Fruit fly (Drosophila melanogaster) whole organism, embryonic: ENCODE results near the gene CG18622.

Experiments
- Adf1 ChIP-seq: fragments of 200-800 bp; sonication (Bioruptor generic); IDR thresholded peaks from 2 replicates; pipeline ENCODE4 v1.3.6; 2022; ENCODE audit warnings: missing biosample characterization, missing genetic modification characterization
- Aef1 ChIP-seq: fragments of 200-800 bp; sonication (Bioruptor generic); IDR thresholded peaks from 3 replicates; pipeline ENCODE4 v1.3.6; 2022; ENCODE audit warnings: missing biosample characterization, missing genetic modification characterization
- Antp ChIP-seq: fragments of 200-800 bp; sonication (Bioruptor generic); optimal IDR thresholded peaks from 3 replicates; lab custom pipeline; 2016; ENCODE audit warnings: missing biosample characterization, missing genetic modification characterization
- Atf3 ChIP-seq: fragments of 200-800 bp; sonication (Bioruptor generic); optimal IDR thresholded peaks from 3 replicates; lab custom pipeline; 2016; ENCODE audit warnings: missing biosample characterization, missing genetic modification characterization
- CG10543 ChIP-seq: fragments of 200-800 bp; sonication (Bioruptor generic); optimal IDR thresholded peaks from 3 replicates; lab custom pipeline; 2017; ENCODE audit warnings: missing biosample characterization, mild to moderate bottlenecking, missing genetic modification characterization, moderate library complexity
- CG11247 ChIP-seq: fragments of 200-800 bp; sonication (Bioruptor generic); IDR thresholded peaks from 2 replicates; pipeline ENCODE4 v1.3.6; 2022; ENCODE audit warnings: missing biosample characterization, missing genetic modification characterization
- CG11560 ChIP-seq: fragments of 200-800 bp; sonication (Bioruptor generic); IDR thresholded peaks from 3 replicates; pipeline ENCODE4 v1.3.6; 2022; ENCODE audit warnings: missing biosample characterization, missing genetic modification characterization
- CG1233 ChIP-seq: fragments of 200-800 bp; sonication (Bioruptor generic); optimal IDR thresholded peaks from 4 replicates; lab custom pipeline; 2018; ENCODE audit warnings: missing biosample characterization, mild to moderate bottlenecking, missing genetic modification characterization
- CG15601 ChIP-seq: fragments of 200-800 bp; sonication (Bioruptor generic); optimal IDR thresholded peaks from 3 replicates; lab custom pipeline; 2019; ENCODE audit warnings: missing biosample characterization, mild to moderate bottlenecking, missing genetic modification characterization, moderate library complexity
- CG32767 ChIP-seq: fragments of 200-800 bp; sonication (Bioruptor generic); IDR thresholded peaks from 2 replicates; pipeline ENCODE4 v1.3.6; 2022; ENCODE audit warnings: missing biosample characterization, missing genetic modification characterization
- CG34224 ChIP-seq: fragments of 200-800 bp; sonication (Bioruptor generic); IDR thresholded peaks from 3 replicates; pipeline ENCODE4 v1.3.6; 2022; ENCODE audit warnings: missing biosample characterization, missing genetic modification characterization; ENCODE audit not compliant: partially characterized antibody
- CG3995 ChIP-seq: fragments of 200-800 bp; sonication (Bioruptor generic); optimal IDR thresholded peaks from 3 replicates; lab custom pipeline; 2016; ENCODE audit warnings: missing biosample characterization, missing genetic modification characterization
- CG42726 ChIP-seq: fragments of 200-800 bp; sonication (Bioruptor generic); IDR thresholded peaks from 2 replicates; pipeline ENCODE4 v1.3.6; 2022; ENCODE audit warnings: missing biosample characterization, missing genetic modification characterization; ENCODE audit not compliant: partially characterized antibody
- CG4424 ChIP-seq: fragments of 200-800 bp; sonication (Bioruptor generic); optimal IDR thresholded peaks from 3 replicates; lab custom pipeline; 2016; ENCODE audit warnings: missing biosample characterization, missing genetic modification characterization
- CG5180 ChIP-seq: fragments of 200-800 bp; sonication (Bioruptor generic); optimal IDR thresholded peaks from 3 replicates; lab custom pipeline; 2017; ENCODE audit warnings: missing biosample characterization, missing genetic modification characterization, mild to moderate bottlenecking, moderate library complexity, missing genetic modification reagents
- CG7357 ChIP-seq: fragments of 200-800 bp; sonication (Bioruptor generic); IDR thresholded peaks from 3 replicates; pipeline ENCODE4 v1.3.6; 2022; ENCODE audit warnings: missing biosample characterization, missing genetic modification characterization
- CG8478 ChIP-seq: fragments of >200 bp; optimal IDR thresholded peaks from 2 replicates; lab custom pipeline; 2018
- CTCF ChIP-seq: fragments of 200-800 bp; sonication (Bioruptor generic); optimal IDR thresholded peaks from 2 replicates; lab custom pipeline; 2017; ENCODE audit warnings: missing biosample characterization, mild to moderate bottlenecking, missing genetic modification characterization, moderate library complexity
- CoRest ChIP-seq: fragments of 200-800 bp; sonication (Bioruptor generic); optimal IDR thresholded peaks from 3 replicates; lab custom pipeline; 2018; ENCODE audit warnings: missing biosample characterization, mild to moderate bottlenecking, missing genetic modification characterization, moderate library complexity
- Dek ChIP-seq: fragments of 200-800 bp; sonication (Bioruptor generic); optimal IDR thresholded peaks from 3 replicates; lab custom pipeline; 2019; ENCODE audit warnings: missing biosample characterization, mild to moderate bottlenecking, missing genetic modification characterization, moderate library complexity
- Dip2 ChIP-seq: fragments of 200-800 bp; sonication (Bioruptor generic); IDR thresholded peaks from 2 replicates; pipeline ENCODE4 v1.3.6; 2022; ENCODE audit warnings: missing biosample characterization, missing genetic modification characterization
- Dll ChIP-seq: fragments of 200-800 bp; sonication (Bioruptor generic); IDR thresholded peaks from 4 replicates; pipeline ENCODE4 v1.3.6; 2022; ENCODE audit warnings: missing biosample characterization, missing genetic modification characterization; ENCODE audit not compliant: partially characterized antibody
- Dref ChIP-seq: fragments of 200-800 bp; sonication (Bioruptor generic); IDR thresholded peaks from 2 replicates; pipeline ENCODE4 v1.3.6; 2022; ENCODE audit warnings: missing biosample characterization, missing genetic modification characterization
- E2f2 ChIP-seq: fragments of 200-800 bp; sonication (Bioruptor generic); IDR thresholded peaks from 2 replicates; pipeline ENCODE4 v1.3.6; 2022; ENCODE audit warnings: missing biosample characterization, missing genetic modification characterization
- Jarid2 ChIP-seq: fragments of 200-800 bp; sonication (Bioruptor generic); optimal IDR thresholded peaks from 3 replicates; lab custom pipeline; 2017; ENCODE audit warnings: mild to moderate bottlenecking, missing biosample characterization, missing genetic modification reagents, missing genetic modification characterization
- Med ChIP-seq: fragments of 200-800 bp; sonication (Bioruptor generic); peaks from one replicate; lab custom pipeline; 2016; ENCODE audit warnings: missing biosample characterization, missing genetic modification characterization, mild to moderate bottlenecking, inconsistent platforms, moderate library complexity
- Nf-YC ChIP-seq: fragments of 200-800 bp; optimal IDR thresholded peaks from 3 replicates; lab custom pipeline; 2019; ENCODE audit warnings: missing biosample characterization, mild to moderate bottlenecking, missing genetic modification characterization, moderate library complexity
- Oaz ChIP-seq: fragments of 200-800 bp; sonication (Bioruptor generic); IDR thresholded peaks from 2 replicates; pipeline ENCODE4 v1.3.6; 2022; ENCODE audit warnings: missing biosample characterization, missing genetic modification characterization
- Opbp ChIP-seq: fragments of 200-800 bp; sonication (Bioruptor generic); IDR thresholded peaks from 3 replicates; pipeline ENCODE4 v1.3.6; 2022; ENCODE audit warnings: missing biosample characterization, missing genetic modification characterization; ENCODE audit not compliant: partially characterized antibody
- Poxn ChIP-seq: fragments of 200-800 bp; sonication (Bioruptor generic); IDR thresholded peaks from 2 replicates; pipeline ENCODE4 v1.3.6; 2022; ENCODE audit warnings: missing biosample characterization, missing genetic modification characterization
- Scr ChIP-seq: fragments of 200-800 bp; sonication (Bioruptor generic); IDR thresholded peaks from 2 replicates; pipeline ENCODE4 v1.3.6; 2022; ENCODE audit warnings: missing biosample characterization, missing genetic modification characterization; ENCODE audit not compliant: partially characterized antibody
- al ChIP-seq: fragments of 200-800 bp; sonication (Bioruptor generic); IDR thresholded peaks from 2 replicates; pipeline ENCODE4 v1.3.6; 2022; ENCODE audit warnings: missing biosample characterization, missing genetic modification characterization
- cad ChIP-seq: fragments of >200 bp; optimal IDR thresholded peaks from 2 replicates; lab custom pipeline; 2017; ENCODE audit warnings: missing biosample characterization, missing genetic modification characterization
- chinmo ChIP-seq: fragments of 200-800 bp; sonication (Bioruptor generic); IDR thresholded peaks from 4 replicates; pipeline ENCODE4 v1.3.6; 2022; ENCODE audit warnings: missing biosample characterization, missing genetic modification characterization; ENCODE audit not compliant: partially characterized antibody
- chm ChIP-seq: fragments of 200-800 bp; sonication (Bioruptor generic); IDR thresholded peaks from 2 replicates; pipeline ENCODE4 v1.3.6; 2022; ENCODE audit warnings: missing biosample characterization, missing genetic modification characterization
- dmrt99B ChIP-seq: fragments of 200-800 bp; sonication (Bioruptor generic); optimal IDR thresholded peaks from 2 replicates; lab custom pipeline; 2018; ENCODE audit warnings: missing biosample characterization, mild to moderate bottlenecking, missing genetic modification characterization, moderate library complexity
- esg ChIP-seq: fragments of 200-800 bp; sonication (Bioruptor generic); conservative IDR thresholded peaks from 2 replicates; pipeline ENCODE4 v1.3.6; 2022; ENCODE audit warnings: missing biosample characterization, missing genetic modification characterization
- inv ChIP-seq: fragments of 200-800 bp; sonication (Bioruptor generic); IDR thresholded peaks from 2 replicates; pipeline ENCODE4 v1.3.6; 2022; ENCODE audit warnings: missing biosample characterization, missing genetic modification characterization; ENCODE audit not compliant: partially characterized antibody
- kni ChIP-seq: fragments of 200-800 bp; sonication (Bioruptor generic); optimal IDR thresholded peaks from 3 replicates; lab custom pipeline; 2017; ENCODE audit warnings: mild to moderate bottlenecking, missing biosample characterization, missing genetic modification reagents, missing genetic modification characterization
- lab ChIP-seq: fragments of 200-800 bp; sonication (Bioruptor generic); optimal IDR thresholded peaks from 3 replicates; lab custom pipeline; 2017; ENCODE audit warnings: missing biosample characterization, missing genetic modification characterization, mild to moderate bottlenecking, moderate library complexity, missing genetic modification reagents
- nerfin-2 ChIP-seq: fragments of 200-800 bp; sonication (Bioruptor generic); IDR thresholded peaks from 2 replicates; pipeline ENCODE4 v1.3.6; 2022; ENCODE audit warnings: missing biosample characterization, missing genetic modification characterization; ENCODE audit not compliant: partially characterized antibody
- onecut ChIP-seq: fragments of 200-800 bp; sonication (Bioruptor generic); IDR thresholded peaks from 2 replicates; pipeline ENCODE4 v1.3.6; 2022; ENCODE audit warnings: missing biosample characterization, missing genetic modification characterization
- pros ChIP-seq: fragments of 200-800 bp; sonication (Bioruptor generic); optimal IDR thresholded peaks from 3 replicates; lab custom pipeline; 2019; ENCODE audit warnings: missing biosample characterization, mild to moderate bottlenecking, missing genetic modification characterization, moderate library complexity
- sd ChIP-seq: fragments of 200-800 bp; sonication (Bioruptor generic); optimal IDR thresholded peaks from 3 replicates; lab custom pipeline; 2018; ENCODE audit warnings: missing biosample characterization, mild to moderate bottlenecking, missing genetic modification characterization, moderate library complexity
- sens ChIP-seq: fragments of 200-800 bp; sonication (Bioruptor generic); peaks from one replicate; lab custom pipeline; 2016; ENCODE audit warnings: missing biosample characterization, missing genetic modification characterization
- sisA ChIP-seq: fragments of 200-800 bp; sonication (Bioruptor generic); IDR thresholded peaks from 2 replicates; pipeline ENCODE4 v1.3.6; 2022; ENCODE audit warnings: missing biosample characterization, missing genetic modification characterization
- toy ChIP-seq: fragments of 200-800 bp; sonication (Bioruptor generic); IDR thresholded peaks from 2 replicates; pipeline ENCODE4 v1.3.6; 2022; ENCODE audit warnings: missing biosample characterization, missing genetic modification characterization
- twi ChIP-seq: fragments of 200-800 bp; optimal IDR thresholded peaks from 2 replicates; lab custom pipeline; 2019; ENCODE audit warnings: missing biosample characterization, mild to moderate bottlenecking, missing genetic modification characterization, moderate library complexity
- z ChIP-seq: fragments of 200-800 bp; sonication (Bioruptor generic); IDR thresholded peaks from 3 replicates; pipeline ENCODE4 v1.3.6; 2022; ENCODE audit warnings: missing biosample characterization, missing genetic modification characterization

Gene CG18622

dm6 chr3R:16934154-16934992 is 53.2 kb downstream of the CG18622 start:
- TF ChIP-seq Atf3 = no peak
- no peak for TF ChIP-seq Dek (tag; lab: Kevin White, UChicago)
- TF ChIP-seq inv (GFP tag; lab: Robert Waterston, UW) = no peak
- peak; percentile 22; the same call in 1 of the 2 replicates for TF ChIP-seq Scr
- peak; percentile 13; the same call in 1 of the 2 replicates for TF ChIP-seq E2f2 (GFP tag; lab: Robert Waterston, UW)
- TF ChIP-seq CG11247 = 0 out of 2 replicates have a peak, but pooled peaks have one; percentile 33
- TF ChIP-seq Dll (GFP tag; lab: Robert Waterston, UW) = 0 out of 4 replicates have a peak, but pooled peaks have one; percentile 40
- TF ChIP-seq CG7357 (GFP tag; lab: Robert Waterston, UW) = no peak
- no peak for TF ChIP-seq lab (GFP tag; lab: Kevin White, UChicago)
- TF ChIP-seq Adf1 (GFP tag; lab: Robert Waterston, UW) = peak; percentile 67
- TF ChIP-seq Opbp (GFP tag; lab: Robert Waterston, UW) = peak; percentile 46; the same call in 2 of the 3 replicates
- TF ChIP-seq CG3995 (GFP tag; lab: Kevin White, UChicago) = no peak
- TF ChIP-seq CG34224 (GFP tag; lab: Robert Waterston, UW) = peak; percentile 39; the same call in 1 of the 3 replicates
- TF ChIP-seq Nf-YC (tag; lab: Kevin White, UChicago) = peak; percentile 79
- peak; percentile 99 for TF ChIP-seq CG8478 (lab: Kevin White, UChicago)
- no peak for TF ChIP-seq dmrt99B (tag; lab: Kevin White, UChicago)
- TF ChIP-seq Oaz (GFP tag; lab: Robert Waterston, UW) = no peak
- peak; percentile 77 for TF ChIP-seq Med
- TF ChIP-seq cad (GFP tag; lab: Kevin White, UChicago) = no peak
- TF ChIP-seq CG32767 (GFP tag; lab: Robert Waterston, UW) = peak; percentile 43; the same call in 1 of the 2 replicates
- TF ChIP-seq onecut = peak; percentile 69
- TF ChIP-seq chinmo (GFP tag; lab: Robert Waterston, UW) = 0 out of 4 replicates have a peak, but pooled peaks have one; percentile 39
- TF ChIP-seq CG42726 (GFP tag; lab: Robert Waterston, UW) = 0 out of 2 replicates have a peak, but pooled peaks have one; percentile 36
- TF ChIP-seq CG4424 (GFP tag; lab: Kevin White, UChicago) = no peak
- no peak for TF ChIP-seq toy (GFP tag; lab: Robert Waterston, UW)
- peak; percentile 84 for TF ChIP-seq CG5180 (GFP tag; lab: Kevin White, UChicago)
- peak; percentile 45 for TF ChIP-seq CG15601 (tag; lab: Kevin White, UChicago)
- peak; percentile 88 for TF ChIP-seq Dip2
- peak; percentile 11; the same call in 1 of the 3 replicates for TF ChIP-seq Aef1 (GFP tag; lab: Robert Waterston, UW)
- peak; percentile 50 for TF ChIP-seq CG10543 (GFP tag; lab: Kevin White, UChicago)
- TF ChIP-seq chm (GFP tag; lab: Robert Waterston, UW) = peak; percentile 50
- TF ChIP-seq twi (tag; lab: Kevin White, UChicago) = peak; percentile 0
- peak; percentile 43 for TF ChIP-seq Dref (GFP tag; lab: Robert Waterston, UW)
- TF ChIP-seq Poxn (GFP tag; lab: Robert Waterston, UW) = no peak
- peak; percentile 5 for TF ChIP-seq CoRest
- TF ChIP-seq z (GFP tag; lab: Robert Waterston, UW) = peak; percentile 39; the same call in 1 of the 3 replicates
- peak; percentile 70 for TF ChIP-seq kni (GFP tag; lab: Kevin White, UChicago)
- peak; percentile 84 for TF ChIP-seq sens
- no peak for TF ChIP-seq Antp (GFP tag; lab: Kevin White, UChicago)
- 0 out of 2 replicates have a peak, but pooled peaks have one; percentile 15 for TF ChIP-seq nerfin-2
- no peak for TF ChIP-seq esg (GFP tag; lab: Robert Waterston, UW)
- no peak for TF ChIP-seq CG11560
- TF ChIP-seq CTCF (GFP tag; lab: Kevin White, UChicago) = peak; percentile 93
- TF ChIP-seq sisA (GFP tag; lab: Robert Waterston, UW) = no peak
- no peak for TF ChIP-seq pros
- TF ChIP-seq al = no peak
- no peak for TF ChIP-seq CG1233
- TF ChIP-seq Jarid2 (GFP tag; lab: Kevin White, UChicago) = peak; percentile 82
- peak; percentile 50 for TF ChIP-seq sd (tag; lab: Kevin White, UChicago)
